Worm (Caenorhabditis elegans): ENCODE measurements around the gene F41E7.9.
"Not testable (repeated sequence)": the region's sequence is repeated elsewhere in the genome, so short reads cannot be mapped to it uniquely, and the experiment has no call there.

F41E7.9 gene

DNA sequence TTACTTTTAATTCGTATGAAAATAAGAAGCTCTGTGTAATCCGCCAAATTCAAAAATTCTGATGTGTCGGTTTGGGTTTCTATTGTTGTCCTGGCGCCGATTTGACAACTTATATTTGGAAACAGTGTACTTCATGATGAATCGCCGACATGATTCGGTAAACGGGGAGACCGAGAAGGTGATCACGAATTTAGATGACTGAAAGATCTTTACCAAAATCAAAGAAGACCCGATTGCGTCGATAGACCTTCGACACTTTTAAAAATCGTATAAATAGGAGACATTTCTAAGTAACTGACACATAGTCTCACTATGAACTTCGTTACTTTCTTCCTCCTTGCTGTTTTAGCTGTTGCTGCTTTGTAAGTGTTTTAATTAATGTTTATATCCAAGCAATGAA, 13.4 kb downstream of the F41E7.9 start, which contains the start of gene fip-5:
TSS of gene fip-5 (plus strand) at position 312 of the 400 bp plus-strand sequence.
- TF ChIP-seq ceh-82 (tag; optimal IDR thresholded peaks at IDR 0.05): no peak
- TF ChIP-seq aha-1 (tag): peak; percentile 0
- peak in 1 of 2 experiments; percentile 90 for TF ChIP-seq unc-62 (GFP tag; optimal IDR thresholded peaks at IDR 0.05 in 1 of 2)
- TF ChIP-seq unc-62 (tag; optimal IDR thresholded peaks at IDR 0.05): no peak

DNA sequence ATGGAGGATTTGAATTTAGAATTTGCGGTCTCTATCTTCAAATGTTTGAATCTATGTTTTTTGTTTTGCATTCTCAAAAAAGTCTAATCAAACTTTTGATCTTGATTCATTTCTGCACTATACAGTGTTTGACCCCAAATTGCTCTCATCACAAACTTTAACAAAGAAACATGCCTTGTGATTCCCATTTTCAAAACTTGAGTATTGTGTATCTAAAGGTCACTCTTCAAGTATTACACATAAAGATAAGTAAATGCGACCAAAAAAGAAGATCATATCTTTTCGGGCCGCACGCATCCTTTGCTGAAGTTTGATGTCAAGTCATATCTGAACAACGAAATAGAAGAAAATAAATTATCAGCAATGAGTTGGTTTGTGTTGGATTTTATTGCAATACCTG, 13.9 kb downstream of the F41E7.9 start:
- TF ChIP-seq lin-39 (tag; optimal IDR thresholded peaks at IDR 0.05) (no peak), set-16 (GFP tag; IDR thresholded peaks at IDR 0.05) (no peak), madf-9 (GFP tag; conservative IDR thresholded peaks at IDR 0.05) (no peak), sdz-12 (GFP tag; optimal IDR thresholded peaks at IDR 0.05) (no peak), hlh-30 (tag; optimal IDR thresholded peaks at IDR 0.05; ENCODE audit: insufficient read depth) (peak; percentile 2), saeg-2 (GFP tag; IDR thresholded peaks at IDR 0.05) (no peak), nhr-48 (tag; optimal IDR thresholded peaks at IDR 0.05) (peak; percentile 18)

DNA sequence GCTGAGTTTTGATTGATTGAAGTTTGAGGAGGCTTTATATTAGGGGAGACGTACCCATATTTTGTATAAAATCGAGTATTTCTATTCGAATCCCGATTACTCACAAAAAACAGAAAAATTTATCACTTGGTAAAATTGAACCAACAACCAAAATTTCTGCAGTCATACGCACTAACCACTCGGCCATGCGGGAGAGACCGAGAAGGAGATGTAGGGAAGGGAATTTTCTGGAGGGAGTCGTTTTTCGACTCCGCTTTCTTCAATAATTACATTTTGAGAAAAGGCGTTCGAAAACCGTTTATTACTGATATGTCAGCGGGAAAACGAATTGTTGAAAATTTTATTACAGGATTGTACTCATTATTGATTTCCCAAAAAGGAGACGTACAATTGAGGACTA, 16.9 kb downstream of the F41E7.9 start:
- TF ChIP-seq F26F4.8 (GFP tag; conservative IDR thresholded peaks at IDR 0.05) (peak; percentile 78), dmd-6 (GFP tag; IDR thresholded peaks at IDR 0.05) (0 out of 2 replicates have a peak, but pooled peaks have one; percentile 24), madf-5 (GFP tag; IDR thresholded peaks at IDR 0.05) (peak; percentile 69 to 82; a peak in 2 of 4 replicates), hmg-1.1 (GFP tag; IDR thresholded peaks at IDR 0.05) (peak; percentile 57), madf-9 (GFP tag; conservative IDR thresholded peaks at IDR 0.05) (0 out of 2 replicates have a peak, but pooled peaks have one; percentile 32), pha-4 (GFP tag; IDR thresholded peaks at IDR 0.05) (peak; percentile 77; the same call in 1 of the 2 replicates)
- TF ChIP-seq pha-4 (tag; optimal IDR thresholded peaks at IDR 0.05): not testable (repeated sequence)

DNA sequence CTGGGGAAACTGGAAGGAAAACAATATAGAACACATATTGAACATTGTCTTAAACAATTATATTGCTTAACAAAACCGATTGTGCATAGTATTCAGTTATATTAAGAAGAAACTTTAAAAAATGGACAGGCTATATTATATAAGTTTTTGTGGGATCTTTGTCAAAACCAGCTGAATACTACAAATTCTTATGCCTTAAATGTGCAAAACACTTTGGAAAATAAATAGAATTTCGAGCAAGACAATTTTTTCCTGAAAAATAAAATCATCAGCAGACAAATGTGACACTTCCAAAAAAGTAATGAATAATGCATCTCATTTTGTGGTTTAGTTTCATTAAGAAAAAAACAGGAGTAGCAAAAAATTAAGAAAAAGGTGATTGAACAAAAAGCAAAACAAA, 18.4 kb downstream of the F41E7.9 start:
- TF ChIP-seq sdz-12 (GFP tag; optimal IDR thresholded peaks at IDR 0.05): no peak
- peak; percentile 92 for TF ChIP-seq aha-1 (tag)

DNA sequence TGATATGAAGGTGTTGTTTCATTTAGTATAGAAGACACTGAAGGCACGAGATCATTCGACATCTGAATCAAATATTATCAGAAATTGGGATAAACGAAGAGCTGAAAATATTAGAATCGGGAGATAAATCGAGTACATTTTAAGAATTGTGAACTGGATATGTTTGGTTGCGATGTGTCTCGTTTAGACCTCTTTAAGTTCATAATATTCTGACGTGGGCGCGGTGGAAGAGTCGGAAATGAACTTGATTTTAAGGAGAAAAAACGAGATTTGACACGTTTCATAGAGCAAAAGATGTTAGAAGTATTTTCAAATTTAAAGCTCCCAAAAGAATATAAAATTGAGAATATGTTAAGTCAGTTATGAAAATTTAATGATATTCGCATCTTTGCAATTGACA, 30.2 kb downstream of the F41E7.9 start, which contains the start of gene npr-6:
TSS of gene npr-6 (minus strand) at position 101 of the 400 bp plus-strand sequence.
- TF ChIP-seq fkh-10 (GFP tag; optimal IDR thresholded peaks at IDR 0.05): no peak
- no peak for TF ChIP-seq tag-97 (GFP tag; IDR thresholded peaks at IDR 0.05)
- TF ChIP-seq T26A8.4 (GFP tag; IDR thresholded peaks at IDR 0.05): no peak
- no peak for TF ChIP-seq daf-12 (tag; optimal IDR thresholded peaks at IDR 0.05)
- TF ChIP-seq lin-38 (GFP tag; IDR thresholded peaks at IDR 0.05): no peak

DNA sequence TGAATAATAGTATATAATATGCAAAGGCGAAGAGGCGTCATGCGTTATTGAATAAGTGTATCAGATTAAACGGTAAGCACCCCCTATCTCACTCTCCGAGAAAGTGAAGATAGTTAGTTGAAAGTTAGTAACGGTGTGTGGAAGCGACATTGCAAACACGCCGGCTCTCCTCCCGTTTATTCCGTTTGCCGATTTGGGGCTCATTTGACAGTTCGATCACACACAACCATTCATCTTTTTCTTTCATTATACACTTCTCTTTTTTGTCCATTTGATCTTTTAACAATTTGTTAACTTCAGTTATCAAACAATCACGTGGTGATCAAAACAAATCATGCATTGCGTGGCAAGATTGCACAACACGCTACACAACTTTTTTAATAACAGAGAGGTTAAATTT, 36.5 kb downstream of the F41E7.9 start, which contains the start of gene slc-9B.1:
TSS of gene slc-9B.1 (plus strand) at position 301 of the 400 bp plus-strand sequence.
- TF ChIP-seq ceh-20 (GFP tag; IDR thresholded peaks at IDR 0.05) (no peak), nhr-237 (tag; optimal IDR thresholded peaks at IDR 0.05) (no peak), mxl-3 (GFP tag; optimal IDR thresholded peaks at IDR 0.05) (no peak), mdl-1 (tag; optimal IDR thresholded peaks at IDR 0.05) (no peak), daf-12 (tag; optimal IDR thresholded peaks at IDR 0.05) (no peak), ZK337.2 (GFP tag; IDR thresholded peaks at IDR 0.05) (no peak), spr-1 (tag; optimal IDR thresholded peaks at IDR 0.05) (no peak), lin-39 (tag; optimal IDR thresholded peaks at IDR 0.05) (no peak), T26A8.4 (GFP tag; IDR thresholded peaks at IDR 0.05) (no peak)

DNA sequence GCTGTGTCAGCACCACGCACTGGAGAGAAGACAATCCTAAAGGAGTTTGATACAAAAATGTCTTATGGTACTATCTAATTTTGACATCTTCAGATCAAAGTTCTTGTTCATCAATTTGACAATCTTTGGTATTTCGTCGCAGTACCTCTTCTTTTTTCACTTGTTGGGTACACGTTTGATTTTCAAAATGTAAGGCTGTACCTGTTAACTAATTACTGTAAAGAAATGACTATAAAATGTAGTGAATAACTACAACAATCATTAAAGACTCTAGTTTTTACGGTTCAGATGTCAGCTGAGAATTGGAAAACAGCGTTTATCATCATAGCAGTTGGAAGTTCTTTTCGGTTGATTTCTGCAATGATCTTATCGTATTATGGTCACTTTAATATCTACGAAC, 38.7 kb downstream of the F41E7.9 start:
- TF ChIP-seq nhr-28 (tag; optimal IDR thresholded peaks at IDR 0.05) (peak; percentile 39), snpc-4 (tag; optimal IDR thresholded peaks at IDR 0.05) (no peak)
